Worm (Caenorhabditis elegans) whole organism, young adult: ENCODE data around the gene F58A6.2.

Source experiments
- C17E4.6 ChIP-seq: fragments of 200-800 bp; sonication (Bioruptor generic); IDR thresholded peaks from 2 replicates; pipeline ENCODE4 v1.3.6; 2022; ENCODE audit warnings: missing genetic modification reagents, missing genetic modification characterization, missing compliant biosample characterization
- F33H1.4 ChIP-seq: fragments of 200-800 bp; sonication (Bioruptor generic); IDR thresholded peaks from 2 replicates; pipeline ENCODE4 v1.3.6; 2022; ENCODE audit warnings: missing genetic modification reagents, missing genetic modification characterization, missing compliant biosample characterization
- F37B4.10 ChIP-seq: fragments of 200-800 bp; sonication (Bioruptor generic); IDR thresholded peaks from 2 replicates; pipeline ENCODE4 v1.3.6; 2022; ENCODE audit warnings: missing genetic modification characterization, missing compliant biosample characterization
- F49E8.2 ChIP-seq: sonication (generic microtip); optimal IDR thresholded peaks from 3 replicates; lab custom pipeline; 2017; ENCODE audit warnings: missing genetic modification characterization, mild to moderate bottlenecking, missing compliant biosample characterization, antibody characterized with exemption, moderate library complexity; ENCODE audit not compliant: insufficient read depth
- F52B5.7 ChIP-seq: sonication (generic microtip); optimal IDR thresholded peaks from 2 replicates; lab custom pipeline; 2016; ENCODE audit warnings: mild to moderate bottlenecking, missing genetic modification characterization, missing compliant biosample characterization
- K12H6.12 ChIP-seq: fragments of 200-800 bp; sonication (Bioruptor generic); optimal IDR thresholded peaks from 2 replicates; lab custom pipeline; 2018; ENCODE audit warnings: mild to moderate bottlenecking, missing genetic modification characterization, missing compliant biosample characterization
- Y56A3A.18 ChIP-seq: fragments of 200-800 bp; sonication (Bioruptor generic); IDR thresholded peaks from 2 replicates; pipeline ENCODE4 v1.3.6; 2022; ENCODE audit warnings: missing genetic modification reagents, missing genetic modification characterization, missing compliant biosample characterization
- Y79H2A.3 ChIP-seq: fragments of 200-800 bp; sonication (Bioruptor generic); conservative IDR thresholded peaks from 2 replicates; pipeline ENCODE4 v1.3.6; 2022; ENCODE audit warnings: missing genetic modification reagents, missing genetic modification characterization, missing compliant biosample characterization
- ZK185.1 ChIP-seq: sonication (generic microtip); optimal IDR thresholded peaks from 2 replicates; lab custom pipeline; 2016; ENCODE audit warnings: mild to moderate bottlenecking, missing genetic modification characterization, missing compliant biosample characterization; ENCODE audit not compliant: poor library complexity, severe bottlenecking
- attf-5 ChIP-seq: fragments of 200-800 bp; sonication (Bioruptor generic); optimal IDR thresholded peaks from 2 replicates; lab custom pipeline; 2018; ENCODE audit warnings: mild to moderate bottlenecking, missing genetic modification characterization, missing compliant biosample characterization
- cebp-1 ChIP-seq, 2 experiments: fragments of 200-800 bp in 1 of 2; sonication (Bioruptor generic) in 1 of 2; sonication (generic microtip) in 1 of 2; IDR thresholded peaks in 1 of 2; optimal IDR thresholded peaks in 1 of 2; 2 replicates each; pipeline versions ENCODE4 v1.3.6 to Lab custom; 2017 to 2022; ENCODE audit warnings: missing compliant biosample characterization in 2 of 2, missing genetic modification characterization in 2 of 2, mild to moderate bottlenecking in 1 of 2, missing genetic modification reagents in 1 of 2, moderate library complexity in 1 of 2
- dpl-1 ChIP-seq: fragments of 150-350 bp; optimal IDR thresholded peaks from 2 replicates; lab custom pipeline; 2014; ENCODE audit warnings: missing biosample characterization, missing genetic modification reagents, missing genetic modification characterization
- efl-1 ChIP-seq: fragments of 150-350 bp; optimal IDR thresholded peaks from 2 replicates; lab custom pipeline; 2014; ENCODE audit warnings: missing biosample characterization, missing genetic modification reagents, missing genetic modification characterization
- egrh-3 ChIP-seq: fragments of 200-800 bp; sonication (Bioruptor generic); IDR thresholded peaks from 2 replicates; pipeline ENCODE4 v1.3.6; 2022; ENCODE audit warnings: missing genetic modification reagents, missing genetic modification characterization, missing compliant biosample characterization
- gei-17 ChIP-seq: fragments of 200-800 bp; sonication (Bioruptor generic); optimal IDR thresholded peaks from 2 replicates; lab custom pipeline; 2018; ENCODE audit warnings: mild to moderate bottlenecking, missing genetic modification characterization, missing compliant biosample characterization
- him-1 ChIP-seq: sonication (generic microtip); optimal IDR thresholded peaks from 2 replicates; lab custom pipeline; 2016; ENCODE audit warnings: missing genotype, missing genetic modification reagents, missing genetic modification characterization, missing compliant biosample characterization
- hlh-12 ChIP-seq: sonication (generic microtip); optimal IDR thresholded peaks from 2 replicates; lab custom pipeline; 2016; ENCODE audit warnings: missing genetic modification characterization, missing compliant biosample characterization
- hlh-26 ChIP-seq: fragments of 200-800 bp; sonication (Bioruptor generic); conservative IDR thresholded peaks from 2 replicates; pipeline ENCODE4 v1.3.6; 2022; ENCODE audit warnings: missing genetic modification reagents, missing genetic modification characterization, missing compliant biosample characterization
- hmg-1.2 ChIP-seq: fragments of 200-800 bp; sonication (Bioruptor generic); IDR thresholded peaks from 2 replicates; pipeline ENCODE4 v1.3.6; 2022; ENCODE audit warnings: missing genetic modification reagents, missing genetic modification characterization, missing compliant biosample characterization
- hmg-20 ChIP-seq: fragments of 200-800 bp; sonication (Bioruptor generic); IDR thresholded peaks from 2 replicates; pipeline ENCODE4 v1.3.6; 2022; ENCODE audit warnings: missing genetic modification reagents, missing genetic modification characterization, missing compliant biosample characterization
- lag-1 ChIP-seq: fragments of 200-800 bp; sonication (Bioruptor generic); IDR thresholded peaks from 2 replicates; pipeline ENCODE4 v1.3.6; 2022; ENCODE audit warnings: missing genetic modification reagents, missing genetic modification characterization, missing compliant biosample characterization
- let-607 ChIP-seq, 2 experiments: fragments of 200-800 bp in 1 of 2; sonication (Bioruptor generic) in 1 of 2; sonication (generic microtip) in 1 of 2; optimal IDR thresholded peaks; 2 replicates each; lab custom pipeline; 2016 to 2018; ENCODE audit warnings: mild to moderate bottlenecking in 2 of 2, missing compliant biosample characterization in 2 of 2, missing genetic modification characterization in 2 of 2, moderate library complexity in 2 of 2, missing genotype in 1 of 2
- lir-1 ChIP-seq: fragments of 200-800 bp; sonication (Bioruptor generic); conservative IDR thresholded peaks from 2 replicates; pipeline ENCODE4 v1.3.6; 2022; ENCODE audit warnings: missing genetic modification reagents, missing genetic modification characterization, missing compliant biosample characterization
- madf-6 ChIP-seq: fragments of 200-800 bp; sonication (Bioruptor generic); IDR thresholded peaks from 2 replicates; pipeline ENCODE4 v1.3.6; 2022; ENCODE audit warnings: missing genetic modification reagents, missing genetic modification characterization, missing compliant biosample characterization
- madf-8 ChIP-seq: fragments of 200-800 bp; sonication (Bioruptor generic); conservative IDR thresholded peaks from 2 replicates; pipeline ENCODE4 v1.3.6; 2022; ENCODE audit warnings: missing genetic modification reagents, missing genetic modification characterization, missing compliant biosample characterization
- mcd-1 ChIP-seq: fragments of 200-800 bp; sonication (Bioruptor generic); IDR thresholded peaks from 2 replicates; pipeline ENCODE4 v1.3.6; 2022; ENCODE audit warnings: missing genetic modification reagents, missing genetic modification characterization, missing compliant biosample characterization
- mxl-1 ChIP-seq: sonication (generic microtip); optimal IDR thresholded peaks from 2 replicates; lab custom pipeline; 2016; ENCODE audit warnings: missing genetic modification characterization, missing compliant biosample characterization
- nfya-1 ChIP-seq: sonication (generic microtip); optimal IDR thresholded peaks from 2 replicates; lab custom pipeline; 2017; ENCODE audit warnings: antibody characterized with exemption, missing compliant biosample characterization, missing genetic modification characterization, borderline replicate concordance; ENCODE audit not compliant: insufficient read depth
- nhr-120 ChIP-seq: fragments of 200-800 bp; sonication (Bioruptor generic); IDR thresholded peaks from 2 replicates; pipeline ENCODE4 v1.3.6; 2022; ENCODE audit warnings: missing genetic modification characterization, missing compliant biosample characterization
- nhr-27 ChIP-seq: fragments of 200-800 bp; sonication (Bioruptor generic); optimal IDR thresholded peaks from 2 replicates; lab custom pipeline; 2018; ENCODE audit warnings: mild to moderate bottlenecking, missing genetic modification characterization, moderate library complexity, missing compliant biosample characterization
- nhr-80 ChIP-seq: sonication (generic microtip); optimal IDR thresholded peaks from 2 replicates; lab custom pipeline; 2016; ENCODE audit warnings: missing genetic modification characterization, missing compliant biosample characterization
- pha-4 ChIP-seq: fragments of 150-350 bp; sonication (generic microtip); optimal IDR thresholded peaks from 2 replicates; lab custom pipeline; 2014; ENCODE audit warnings: missing biosample characterization, missing genetic modification reagents, missing genetic modification characterization
- repo-1 ChIP-seq: sonication (generic microtip); optimal IDR thresholded peaks from 2 replicates; lab custom pipeline; 2017; ENCODE audit warnings: mild to moderate bottlenecking, missing genetic modification characterization, missing compliant biosample characterization
- sdz-38 ChIP-seq: sonication (generic microtip); optimal IDR thresholded peaks from 2 replicates; lab custom pipeline; 2016; ENCODE audit warnings: missing genotype, missing genetic modification characterization, missing compliant biosample characterization
- sea-2 ChIP-seq: fragments of 200-800 bp; sonication (Bioruptor generic); IDR thresholded peaks from 2 replicates; pipeline ENCODE4 v1.3.6; 2022; ENCODE audit warnings: missing genetic modification characterization, missing compliant biosample characterization
- snpc-1.1 ChIP-seq: sonication (generic microtip); optimal IDR thresholded peaks from 2 replicates; lab custom pipeline; 2017; ENCODE audit warnings: missing genetic modification characterization, mild to moderate bottlenecking, missing compliant biosample characterization, antibody characterized with exemption, moderate library complexity, missing genotype, missing genetic modification reagents; ENCODE audit not compliant: insufficient read depth
- snpc-3.4 ChIP-seq: sonication (generic microtip); optimal IDR thresholded peaks from 2 replicates; lab custom pipeline; 2017; ENCODE audit warnings: missing genetic modification characterization, mild to moderate bottlenecking, missing compliant biosample characterization, antibody characterized with exemption, moderate library complexity, missing genotype, missing genetic modification reagents
- snpc-4 ChIP-seq, 5 experiments: fragments of 150-350 bp in 1 of 5; sonication (generic microtip) in 4 of 5; optimal IDR thresholded peaks; 2 replicates each; lab custom pipeline; 2014 to 2018; ENCODE audit warnings: missing genetic modification characterization in 5 of 5, missing biosample characterization in 3 of 5, antibody characterized with exemption in 2 of 5, mild to moderate bottlenecking in 2 of 5, missing compliant biosample characterization in 2 of 5, missing genotype in 2 of 5, moderate library complexity in 2 of 5, missing genetic modification reagents in 1 of 5
- tbp1 ChIP-seq: fragments of 200-800 bp; sonication (Bioruptor generic); optimal IDR thresholded peaks from 2 replicates; lab custom pipeline; 2018; ENCODE audit warnings: mild to moderate bottlenecking, missing genetic modification characterization, missing compliant biosample characterization
- unc-130 ChIP-seq: sonication (generic microtip); optimal IDR thresholded peaks from 2 replicates; lab custom pipeline; 2016; ENCODE audit warnings: missing genetic modification reagents, missing genetic modification characterization, missing compliant biosample characterization

F58A6.2 gene

ce11 chrII:5092362-5093281 lies 43.9 kb upstream of the F58A6.2 start, which contains the start of gene C04G6.2:
Gene C04G6.2 (plus strand): TSS chrII:5093231.
- TF ChIP-seq nfya-1 (tag; lab: Kevin White, UChicago): no peak
- TF ChIP-seq nhr-80: peak; percentile 52
- TF ChIP-seq hmg-1.2 (GFP tag; lab: Robert Waterston, UW): peak; percentile 92; the same call in 1 of the 2 replicates
- TF ChIP-seq attf-5 (GFP tag; lab: Kevin White, UChicago): peak; percentile 56
- TF ChIP-seq pha-4 (tag; lab: Kevin White, UChicago): peak; percentile 48
- TF ChIP-seq, all 124 proteins: peak for 4

DNA sequence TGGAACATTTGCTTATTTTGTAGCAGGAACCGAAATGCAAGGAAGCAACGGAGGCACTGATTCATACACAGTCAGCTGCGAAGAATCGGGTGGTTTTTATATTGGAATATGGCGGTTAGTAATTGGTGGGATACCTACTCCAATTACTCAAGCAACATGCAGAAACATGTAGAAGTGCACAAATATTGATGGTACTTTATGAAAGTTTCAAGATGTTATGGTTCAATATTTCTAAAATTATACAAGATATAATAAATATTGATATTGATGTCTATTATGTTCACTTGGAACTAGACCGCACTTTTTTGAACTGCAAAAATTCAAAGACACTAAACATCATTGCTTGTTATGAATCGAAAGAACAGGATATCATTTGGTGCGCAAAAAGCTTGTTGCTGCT lies 42.6 kb upstream of the F58A6.2 start, which contains the start of gene C04G6.13:
Gene C04G6.13 (plus strand): TSS at position 301 of the 400 bp plus-strand sequence.
- no peak for TF ChIP-seq cebp-1 (GFP tag; IDR thresholded peaks at IDR 0.05; lab: Robert Waterston, UW)
- no peak for TF ChIP-seq cebp-1 (tag; optimal IDR thresholded peaks at IDR 0.05; lab: Kevin White, UChicago)
- TF ChIP-seq K12H6.12: no peak
- TF ChIP-seq lir-1: no peak
- no peak for TF ChIP-seq ZK185.1
- no peak for TF ChIP-seq hlh-26 (GFP tag; lab: Robert Waterston, UW)
- no peak for TF ChIP-seq mxl-1 (tag; lab: Kevin White, UChicago)
- TF ChIP-seq let-607 (tag; optimal IDR thresholded peaks at IDR 0.05; lab: Kevin White, UChicago): no peak
- TF ChIP-seq dpl-1: no peak
- no peak for TF ChIP-seq him-1 (tag; lab: Kevin White, UChicago)
- TF ChIP-seq C17E4.6: no peak
- no peak for TF ChIP-seq F37B4.10
- no peak for TF ChIP-seq repo-1 (tag; lab: Kevin White, UChicago)
- TF ChIP-seq snpc-4 (GFP tag; optimal IDR thresholded peaks at IDR 0.05; lab: Kevin White, UChicago): no peak
- TF ChIP-seq snpc-4 (tag; optimal IDR thresholded peaks at IDR 0.05; lab: Kevin White, UChicago): no peak
- no peak for TF ChIP-seq F49E8.2 (tag; lab: Kevin White, UChicago)
- no peak for TF ChIP-seq egrh-3 (GFP tag; lab: Robert Waterston, UW)
- TF ChIP-seq hlh-12 (tag; lab: Kevin White, UChicago): no peak
- TF ChIP-seq madf-6 (GFP tag; lab: Robert Waterston, UW): no peak
- TF ChIP-seq nhr-120 (GFP tag; lab: Robert Waterston, UW): no peak
- TF ChIP-seq sdz-38 (tag; lab: Kevin White, UChicago): no peak

DNA sequence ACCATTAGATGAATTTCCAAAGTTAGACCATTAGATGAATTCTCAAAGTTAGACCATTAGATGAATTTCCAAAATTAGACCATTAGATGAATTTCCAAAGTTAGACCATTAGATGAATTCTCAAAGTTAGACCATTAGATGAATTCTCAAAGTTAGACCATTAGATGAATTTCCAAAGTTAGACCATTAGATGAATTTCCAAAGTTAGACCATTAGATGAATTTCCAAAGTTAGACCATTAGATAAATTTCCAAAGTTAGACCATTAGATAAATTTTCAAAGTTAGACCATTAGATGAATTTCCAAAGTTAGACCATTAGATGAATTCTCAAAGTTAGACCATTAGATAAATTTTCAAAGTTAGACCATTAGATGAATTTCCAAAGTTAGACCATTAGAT lies 39.1 kb upstream of the F58A6.2 start:
- peak; percentile 92 for TF ChIP-seq egrh-3 (GFP tag; lab: Robert Waterston, UW)

- TF ChIP-seq lag-1 (GFP tag; lab: Robert Waterston, UW) (no peak), gei-17 (no peak), sdz-38 (tag; lab: Kevin White, UChicago) (no peak), efl-1 (no peak), pha-4 (tag; lab: Kevin White, UChicago) (no peak), snpc-1.1 (tag; lab: Kevin White, UChicago) (no peak), lir-1 (no peak), sea-2 (no peak), mcd-1 (GFP tag; lab: Robert Waterston, UW) (no peak), F33H1.4 (no peak), tbp1 (no peak), snpc-3.4 (tag; lab: Kevin White, UChicago) (no peak), attf-5 (GFP tag; lab: Kevin White, UChicago) (no peak), nhr-27 (no peak), F52B5.7 (no peak), unc-130 (GFP tag; lab: Kevin White, UChicago) (no peak), Y79H2A.3 (no peak), Y56A3A.18 (no peak), madf-8 (GFP tag; lab: Robert Waterston, UW) (no peak), hmg-20 (GFP tag; lab: Robert Waterston, UW) (no peak)
Measured at ce11 chrII:5099034-5099433, 37.5 kb upstream of the F58A6.2 start.
